Fruit fly (Drosophila melanogaster): ENCODE results near the gene CG14641.

- TF ChIP-seq lola (GFP tag; optimal IDR thresholded peaks at IDR 0.05) (no peak), Opbp (GFP tag; IDR thresholded peaks at IDR 0.05; ENCODE audit: partially characterized antibody) (no peak), vfl (GFP tag; optimal IDR thresholded peaks at IDR 0.05) (no peak), CG34224 (GFP tag; IDR thresholded peaks at IDR 0.05; ENCODE audit: partially characterized antibody) (no peak)
These were observed 2.9 kb upstream of the CG14641 start, which contains the start of gene Gel for dm6 chr3R:4234991-4235553.

Measured in whole organism, embryonic.